Fruit fly (Drosophila melanogaster) whole organism, wandering third instar larva: Measurements from ENCODE around the gene CG4955.

Source experiments
- Abd-B ChIP-seq: fragments of >200 bp; optimal IDR thresholded peaks from 2 replicates; lab custom pipeline; 2017; ENCODE audit warnings: missing biosample characterization, missing genetic modification characterization
- CG32264 ChIP-seq: fragments of 200-800 bp; sonication (Bioruptor generic); optimal IDR thresholded peaks from 2 replicates; lab custom pipeline; 2016; ENCODE audit warnings: missing biosample characterization, missing genetic modification characterization
- CG9705 ChIP-seq: fragments of 200-800 bp; sonication (Bioruptor generic); optimal IDR thresholded peaks from 2 replicates; lab custom pipeline; 2018; ENCODE audit warnings: missing biosample characterization, mild to moderate bottlenecking, missing genetic modification characterization
- CrebA ChIP-seq: fragments of 200-800 bp; sonication (Bioruptor generic); optimal IDR thresholded peaks from 2 replicates; lab custom pipeline; 2016; ENCODE audit warnings: missing biosample characterization, mild to moderate bottlenecking, missing genetic modification characterization, borderline replicate concordance
- Dfd ChIP-seq: fragments of >200 bp; optimal IDR thresholded peaks from 2 replicates; lab custom pipeline; 2017; ENCODE audit warnings: missing biosample characterization, missing genetic modification characterization
- Dif ChIP-seq: fragments of 200-275, 200-300 bp; sonication (Bioruptor generic); optimal IDR thresholded peaks from 2 replicates; lab custom pipeline; 2018; ENCODE audit warnings: missing biosample characterization, missing genetic modification characterization; ENCODE audit not compliant: partially characterized antibody
- GATAd ChIP-seq: sonication (Bioruptor generic); optimal IDR thresholded peaks from 2 replicates; lab custom pipeline; 2016; ENCODE audit warnings: missing biosample characterization, missing genetic modification characterization
- HLH106 ChIP-seq: fragments of 200-800 bp; optimal IDR thresholded peaks from 3 replicates; lab custom pipeline; 2019; ENCODE audit warnings: missing biosample characterization, mild to moderate bottlenecking, missing genetic modification characterization, moderate library complexity
- Hnf4 ChIP-seq: fragments of 200-800 bp; sonication (Bioruptor generic); optimal IDR thresholded peaks from 2 replicates; lab custom pipeline; 2016; ENCODE audit warnings: missing biosample characterization, mild to moderate bottlenecking, missing genetic modification characterization
- Hr78 ChIP-seq: fragments of >200 bp; optimal IDR thresholded peaks from 2 replicates; lab custom pipeline; 2017; ENCODE audit warnings: missing biosample characterization, missing genetic modification characterization
- Hr83 ChIP-seq: fragments of 200-300 bp; sonication (Bioruptor generic); optimal IDR thresholded peaks from 2 replicates; lab custom pipeline; 2016; ENCODE audit warnings: missing biosample characterization, mild to moderate bottlenecking, missing genetic modification characterization, moderate library complexity; ENCODE audit not compliant: poor library complexity, severe bottlenecking
- Jra ChIP-seq: sonication (Bioruptor generic); optimal IDR thresholded peaks from 2 replicates; lab custom pipeline; 2016; ENCODE audit warnings: missing biosample characterization, missing genetic modification characterization
- Mio ChIP-seq: sonication (Bioruptor generic); optimal IDR thresholded peaks from 2 replicates; lab custom pipeline; 2016; ENCODE audit warnings: missing biosample characterization, missing genetic modification characterization
- Myc ChIP-seq: fragments of >200 bp; optimal IDR thresholded peaks from 2 replicates; lab custom pipeline; 2017
- N ChIP-seq: fragments of >200 bp; optimal IDR thresholded peaks from 2 replicates; lab custom pipeline; 2018; ENCODE audit warnings: missing biosample characterization, missing external identifiers, missing genetic modification characterization
- OdsH ChIP-seq: fragments of 200-800 bp; sonication (Bioruptor generic); optimal IDR thresholded peaks from 2 replicates; lab custom pipeline; 2016; ENCODE audit warnings: missing biosample characterization, mild to moderate bottlenecking, missing genetic modification characterization
- Rel ChIP-seq, 2 experiments: fragments of 200-800 bp; sonication (Bioruptor generic) in 1 of 2; optimal IDR thresholded peaks; 2 replicates in 1 of 2; 3 replicates in 1 of 2; lab custom pipeline; 2016 to 2019; ENCODE audit warnings: mild to moderate bottlenecking in 2 of 2, missing biosample characterization in 2 of 2, missing genetic modification characterization in 2 of 2, moderate library complexity in 1 of 2
- Sp1 ChIP-seq: fragments of 200-800 bp; sonication (Bioruptor generic); optimal IDR thresholded peaks from 3 replicates; lab custom pipeline; 2019; ENCODE audit warnings: missing biosample characterization, mild to moderate bottlenecking, missing genetic modification characterization, moderate library complexity
- Vsx2 ChIP-seq: fragments of 200-300, 225-300 bp; sonication (Bioruptor generic); optimal IDR thresholded peaks from 2 replicates; lab custom pipeline; 2018; ENCODE audit warnings: missing biosample characterization, missing genetic modification characterization; ENCODE audit not compliant: partially characterized antibody
- br ChIP-seq: fragments of 200-800 bp; sonication (Bioruptor generic); optimal IDR thresholded peaks from 2 replicates; lab custom pipeline; 2016; ENCODE audit warnings: missing biosample characterization, missing genetic modification characterization
- brk ChIP-seq: fragments of 200-800 bp; sonication (Bioruptor generic); optimal IDR thresholded peaks from 2 replicates; lab custom pipeline; 2016; ENCODE audit warnings: missing biosample characterization, mild to moderate bottlenecking, missing genetic modification characterization
- dl ChIP-seq, 2 experiments: fragments of 175-275, 200-275 bp in 1 of 2; fragments of 200-275 bp in 1 of 2; sonication (Bioruptor generic); optimal IDR thresholded peaks; lab custom pipeline; 2018; ENCODE audit warnings: mild to moderate bottlenecking in 2 of 2, missing biosample characterization in 2 of 2, missing genetic modification characterization in 2 of 2, moderate library complexity in 2 of 2; ENCODE audit not compliant: partially characterized antibody in 2 of 2, insufficient read depth in 1 of 2
- dmrt93B ChIP-seq: fragments of 200-800 bp; sonication (Bioruptor generic); optimal IDR thresholded peaks from 2 replicates; lab custom pipeline; 2018; ENCODE audit warnings: missing biosample characterization, mild to moderate bottlenecking, missing genetic modification characterization
- dsf ChIP-seq: sonication (Bioruptor generic); optimal IDR thresholded peaks from 2 replicates; lab custom pipeline; 2016; ENCODE audit warnings: missing biosample characterization, missing genetic modification characterization, borderline replicate concordance
- ey ChIP-seq: fragments of 200-800 bp; sonication (Bioruptor generic); optimal IDR thresholded peaks from 2 replicates; lab custom pipeline; 2016; ENCODE audit warnings: missing biosample characterization, missing genetic modification characterization
- foxo ChIP-seq, 2 experiments: fragments of 200-800 bp; sonication (Bioruptor generic); optimal IDR thresholded peaks; 2 replicates in 1 of 2; 3 replicates in 1 of 2; lab custom pipeline; 2016 to 2017; ENCODE audit warnings: missing biosample characterization in 2 of 2, missing genetic modification characterization in 2 of 2
- fru ChIP-seq: fragments of 200-800 bp; sonication (Bioruptor generic); optimal IDR thresholded peaks from 3 replicates; lab custom pipeline; 2016; ENCODE audit warnings: missing biosample characterization, mild to moderate bottlenecking, missing genetic modification characterization
- h ChIP-seq: fragments of 200-800 bp; sonication (Bioruptor generic); optimal IDR thresholded peaks from 3 replicates; lab custom pipeline; 2016; ENCODE audit warnings: missing biosample characterization, mild to moderate bottlenecking, missing genetic modification characterization
- jim ChIP-seq: fragments of 175-275, 200-325 bp; sonication (Bioruptor generic); optimal IDR thresholded peaks from 2 replicates; lab custom pipeline; 2016; ENCODE audit warnings: missing biosample characterization, mild to moderate bottlenecking, missing genetic modification characterization
- lola ChIP-seq: fragments of >200 bp; optimal IDR thresholded peaks from 2 replicates; lab custom pipeline; 2017; ENCODE audit warnings: missing biosample characterization, missing genetic modification characterization
- pan ChIP-seq: fragments of >200 bp; optimal IDR thresholded peaks from 2 replicates; lab custom pipeline; 2017
- psq ChIP-seq: fragments of 200-800 bp; sonication (Bioruptor generic); optimal IDR thresholded peaks from 3 replicates; lab custom pipeline; 2017; ENCODE audit warnings: missing biosample characterization, mild to moderate bottlenecking, missing genetic modification characterization, moderate library complexity
- rgr ChIP-seq: fragments of 200-800 bp; sonication (Bioruptor generic); optimal IDR thresholded peaks from 3 replicates; lab custom pipeline; 2016; ENCODE audit warnings: missing biosample characterization, mild to moderate bottlenecking, missing genetic modification characterization
- sage ChIP-seq: fragments of 200-800 bp; sonication (Bioruptor generic); optimal IDR thresholded peaks from 2 replicates; lab custom pipeline; 2016; ENCODE audit warnings: missing biosample characterization, mild to moderate bottlenecking, missing genetic modification characterization
- sv ChIP-seq: fragments of 200-800 bp; sonication (Bioruptor generic); optimal IDR thresholded peaks from 3 replicates; lab custom pipeline; 2016; ENCODE audit warnings: missing biosample characterization, missing genetic modification characterization
- tai ChIP-seq: sonication (Bioruptor generic); optimal IDR thresholded peaks from 2 replicates; lab custom pipeline; 2016; ENCODE audit warnings: missing biosample characterization, missing genetic modification characterization
- usp ChIP-seq: fragments of >200 bp; optimal IDR thresholded peaks from 2 replicates; lab custom pipeline; 2017; ENCODE audit warnings: missing biosample characterization, missing genetic modification characterization
- woc ChIP-seq: sonication (Bioruptor generic); optimal IDR thresholded peaks from 2 replicates; lab custom pipeline; 2016; ENCODE audit warnings: missing biosample characterization, mild to moderate bottlenecking, missing genetic modification characterization

The CG4955 gene

DNA sequence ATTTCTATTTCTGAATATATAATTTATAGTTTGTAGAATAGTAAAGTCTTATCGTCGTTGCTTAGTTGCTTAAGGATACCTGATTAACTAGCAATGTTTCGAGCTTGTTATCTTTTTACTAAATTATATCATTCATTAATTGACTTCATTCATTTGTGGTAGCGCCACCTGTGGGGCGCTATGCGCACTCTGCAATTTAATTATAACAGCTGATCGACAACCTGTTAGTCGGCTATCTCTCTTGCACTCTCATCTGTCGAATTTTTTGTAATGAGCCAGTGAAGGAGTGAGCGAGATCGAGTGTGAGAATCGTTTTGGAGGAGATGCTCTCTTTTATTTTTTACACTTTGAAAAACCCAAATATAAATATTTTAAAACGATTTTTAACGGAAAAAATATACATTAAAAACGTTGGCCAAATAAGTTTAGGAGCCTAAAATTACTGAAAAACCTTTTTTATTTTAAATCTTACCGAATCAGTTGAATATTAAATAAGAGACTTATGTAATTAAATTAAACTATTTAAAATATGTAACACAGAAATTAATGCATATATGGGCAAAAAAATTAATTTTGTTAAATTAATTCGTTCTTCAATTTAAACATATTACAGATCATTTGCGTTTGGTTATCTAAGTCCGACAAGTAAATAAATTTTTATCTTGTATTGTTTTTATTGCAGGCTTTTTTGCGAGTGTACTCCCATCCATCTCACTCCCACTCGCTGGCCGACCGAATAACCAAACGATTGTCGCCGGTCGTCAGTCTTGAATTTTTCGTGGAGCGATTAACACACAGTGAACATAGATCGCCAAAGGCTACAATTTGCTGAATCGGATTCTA, 10.0 kb downstream of the CG4955 start, which contains the start of the genes CG16700 and CG4991:
TSS of gene CG16700 (plus strand) at position 793 of the 843 bp plus-strand sequence.
TSS of gene CG4991 (plus strand) at position 793 of the 843 bp plus-strand sequence.
- TF ChIP-seq Dfd (GFP tag; lab: Kevin White, UChicago) = no peak
- no peak for TF ChIP-seq sv (GFP tag; lab: Kevin White, UChicago)
- TF ChIP-seq N = no peak
- TF ChIP-seq Jra = peak; percentile 29
- TF ChIP-seq h (GFP tag; lab: Kevin White, UChicago) = peak; percentile 62
- TF ChIP-seq CG9705 (GFP tag; lab: Kevin White, UChicago) = peak; percentile 45
- peak; percentile 48 for TF ChIP-seq ey (GFP tag; lab: Kevin White, UChicago)
- TF ChIP-seq brk (GFP tag; lab: Kevin White, UChicago) = no peak
- peak; percentile 91 for TF ChIP-seq HLH106 (tag; lab: Kevin White, UChicago)
- TF ChIP-seq dsf (GFP tag; lab: Kevin White, UChicago) = no peak
- TF ChIP-seq Hr78 (GFP tag; lab: Kevin White, UChicago) = no peak
- TF ChIP-seq fru (GFP tag; lab: Kevin White, UChicago) = peak; percentile 71
- TF ChIP-seq jim (GFP tag; lab: Kevin White, UChicago) = no peak
- TF ChIP-seq pan (lab: Kevin White, UChicago) = no peak
- peak; percentile 74 for TF ChIP-seq psq
- peak; percentile 91 for TF ChIP-seq Sp1
- TF ChIP-seq Dif (GFP tag; lab: Kevin White, UChicago) = peak; percentile 1
- TF ChIP-seq foxo (GFP tag; optimal IDR thresholded peaks at IDR 0.05; lab: Kevin White, UChicago) = peak in 1 of 2 experiments; percentile 82
- TF ChIP-seq dl (GFP tag; optimal IDR thresholded peaks at IDR 0.05; lab: Kevin White, UChicago; ENCODE audit: insufficient read depth in 1 of 2, partially characterized antibody in 2 of 2) = peak in 1 of 2 experiments; percentile 4
- peak; percentile 80 for TF ChIP-seq dmrt93B (GFP tag; lab: Kevin White, UChicago)
- peak; percentile 6 for TF ChIP-seq Hr83
- no peak for TF ChIP-seq Abd-B (GFP tag; lab: Kevin White, UChicago)
- no peak for TF ChIP-seq Rel (GFP tag; optimal IDR thresholded peaks at IDR 0.05; lab: Kevin White, UChicago)
- TF ChIP-seq Rel (tag; optimal IDR thresholded peaks at IDR 0.05; lab: Kevin White, UChicago) = no peak
- no peak for TF ChIP-seq sage (GFP tag; lab: Kevin White, UChicago)
- TF ChIP-seq GATAd (GFP tag; lab: Kevin White, UChicago) = peak; percentile 26
- peak; percentile 62 for TF ChIP-seq woc (GFP tag; lab: Kevin White, UChicago)
- no peak for TF ChIP-seq Mio (GFP tag; lab: Kevin White, UChicago)
- TF ChIP-seq rgr (GFP tag; lab: Kevin White, UChicago) = peak; percentile 66
- TF ChIP-seq usp (GFP tag; lab: Kevin White, UChicago) = no peak
- peak; percentile 31 for TF ChIP-seq Vsx2 (GFP tag; lab: Kevin White, UChicago)
- no peak for TF ChIP-seq lola (GFP tag; lab: Kevin White, UChicago)
- no peak for TF ChIP-seq tai
- TF ChIP-seq OdsH (GFP tag; lab: Kevin White, UChicago) = peak; percentile 77
- TF ChIP-seq CrebA (GFP tag; lab: Kevin White, UChicago) = no peak
- no peak for TF ChIP-seq br
- TF ChIP-seq Myc (lab: Kevin White, UChicago) = no peak
- TF ChIP-seq Hnf4 (GFP tag; lab: Kevin White, UChicago) = no peak
- TF ChIP-seq CG32264 (GFP tag; lab: Kevin White, UChicago) = no peak

DNA sequence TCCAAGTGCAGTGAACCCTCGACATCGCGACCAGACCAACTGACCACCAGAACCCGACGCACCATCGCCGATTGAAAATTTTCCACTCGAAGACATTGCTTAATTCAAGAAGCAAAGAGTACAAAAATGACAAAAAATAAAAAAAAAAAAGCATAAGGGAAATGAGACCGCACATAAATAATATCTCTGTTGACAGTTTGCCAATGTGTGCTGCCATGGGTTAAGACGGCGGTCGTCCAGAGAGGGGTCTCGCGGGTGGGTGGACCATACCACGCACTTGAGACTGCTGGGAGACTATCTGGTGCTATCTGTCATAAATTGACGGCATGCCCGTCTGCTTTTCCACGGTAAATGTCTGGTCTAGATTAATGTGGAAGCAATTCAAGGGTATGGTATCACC, 12.2 kb downstream of the CG4955 start:
- TF ChIP-seq sage (GFP tag; lab: Kevin White, UChicago) (no peak), dl (GFP tag; optimal IDR thresholded peaks at IDR 0.05; lab: Kevin White, UChicago; ENCODE audit: insufficient read depth in 1 of 2, partially characterized antibody in 2 of 2) (no peak), sv (GFP tag; lab: Kevin White, UChicago) (no peak), ey (GFP tag; lab: Kevin White, UChicago) (no peak), dsf (GFP tag; lab: Kevin White, UChicago) (no peak), CrebA (GFP tag; lab: Kevin White, UChicago) (no peak), Jra (no peak), Hnf4 (GFP tag; lab: Kevin White, UChicago) (no peak), Rel (GFP tag; optimal IDR thresholded peaks at IDR 0.05; lab: Kevin White, UChicago) (no peak), Rel (tag; optimal IDR thresholded peaks at IDR 0.05; lab: Kevin White, UChicago) (no peak), Mio (GFP tag; lab: Kevin White, UChicago) (no peak)
